Fruit fly (Drosophila melanogaster) whole organism, embryonic: Measurements from ENCODE around the gene CG42820.

Source experiments
- ATbp ChIP-seq: fragments of 200-800 bp; sonication (Bioruptor generic); optimal IDR thresholded peaks from 2 replicates; lab custom pipeline; 2017; ENCODE audit warnings: missing biosample characterization, mild to moderate bottlenecking, missing genetic modification characterization, missing genetic modification reagents
- Atf-2 ChIP-seq: fragments of 200-800 bp; sonication (Bioruptor generic); optimal IDR thresholded peaks from 2 replicates; lab custom pipeline; 2016; ENCODE audit warnings: missing biosample characterization, missing genetic modification characterization
- CG10209 ChIP-seq: fragments of 200-800 bp; sonication (Bioruptor generic); optimal IDR thresholded peaks from 3 replicates; lab custom pipeline; 2017; ENCODE audit warnings: missing biosample characterization, mild to moderate bottlenecking, missing genetic modification characterization, missing genetic modification reagents
- CG10274 ChIP-seq: fragments of 200-800 bp; sonication (Bioruptor generic); optimal IDR thresholded peaks from 3 replicates; lab custom pipeline; 2017; ENCODE audit warnings: missing biosample characterization, mild to moderate bottlenecking, missing genetic modification characterization
- CG11504 ChIP-seq: fragments of 200-800 bp; sonication (Bioruptor generic); optimal IDR thresholded peaks from 3 replicates; lab custom pipeline; 2019; ENCODE audit warnings: missing biosample characterization, mild to moderate bottlenecking, missing genetic modification characterization, moderate library complexity
- CG11723 ChIP-seq: fragments of 200-800 bp; sonication (Bioruptor generic); optimal IDR thresholded peaks from 2 replicates; lab custom pipeline; 2017; ENCODE audit warnings: missing biosample characterization, mild to moderate bottlenecking, missing genetic modification characterization
- CG12391 ChIP-seq: fragments of 200-800 bp; sonication (Bioruptor generic); optimal IDR thresholded peaks from 3 replicates; lab custom pipeline; 2018; ENCODE audit warnings: missing biosample characterization, mild to moderate bottlenecking, missing genetic modification characterization, moderate library complexity
- CG14860 ChIP-seq: fragments of 200-800 bp; sonication (Bioruptor generic); IDR thresholded peaks from 3 replicates; pipeline ENCODE4 v1.3.6; 2022; ENCODE audit warnings: missing biosample characterization, missing genetic modification characterization; ENCODE audit not compliant: partially characterized antibody
- CG15011 ChIP-seq: fragments of 200-800 bp; sonication (Bioruptor generic); optimal IDR thresholded peaks from 3 replicates; lab custom pipeline; 2018; ENCODE audit warnings: missing biosample characterization, mild to moderate bottlenecking, missing genetic modification characterization
- CG16813 ChIP-seq: fragments of 200-800 bp; sonication (Bioruptor generic); IDR thresholded peaks from 3 replicates; pipeline ENCODE4 v1.3.6; 2022; ENCODE audit warnings: missing biosample characterization, missing genetic modification characterization; ENCODE audit not compliant: partially characterized antibody
- CG18476 ChIP-seq: fragments of 200-800 bp; sonication (Bioruptor generic); optimal IDR thresholded peaks from 2 replicates; lab custom pipeline; 2016; ENCODE audit warnings: missing biosample characterization, mild to moderate bottlenecking, missing genetic modification characterization
- CG18599 ChIP-seq: fragments of 200-800 bp; sonication (Bioruptor generic); optimal IDR thresholded peaks from 3 replicates; lab custom pipeline; 2017; ENCODE audit warnings: missing biosample characterization, missing genetic modification characterization, mild to moderate bottlenecking, moderate library complexity, missing genetic modification reagents
- CG31388 ChIP-seq: fragments of 200-800 bp; sonication (Bioruptor generic); optimal IDR thresholded peaks from 2 replicates; lab custom pipeline; 2016; ENCODE audit warnings: missing biosample characterization, missing genetic modification characterization
- CG3163 ChIP-seq: fragments of 200-800 bp; sonication (Bioruptor generic); optimal IDR thresholded peaks from 3 replicates; lab custom pipeline; 2016; ENCODE audit warnings: missing biosample characterization, missing genetic modification characterization
- CG32772 ChIP-seq: fragments of 200-800 bp; sonication (Bioruptor generic); IDR thresholded peaks from 2 replicates; pipeline ENCODE4 v1.3.6; 2022; ENCODE audit warnings: missing biosample characterization, missing genetic modification characterization
- CG34224 ChIP-seq: fragments of 200-800 bp; sonication (Bioruptor generic); IDR thresholded peaks from 3 replicates; pipeline ENCODE4 v1.3.6; 2022; ENCODE audit warnings: missing biosample characterization, missing genetic modification characterization; ENCODE audit not compliant: partially characterized antibody
- CG7271 ChIP-seq: fragments of 200-800 bp; sonication (Bioruptor generic); optimal IDR thresholded peaks from 2 replicates; lab custom pipeline; 2018; ENCODE audit warnings: missing biosample characterization, mild to moderate bottlenecking, missing genetic modification characterization, moderate library complexity
- CG8944 ChIP-seq: fragments of 200-800 bp; sonication (Bioruptor generic); optimal IDR thresholded peaks from 3 replicates; lab custom pipeline; 2016; ENCODE audit warnings: missing biosample characterization, missing genetic modification characterization
- CG9215 ChIP-seq: fragments of 200-800 bp; sonication (Bioruptor generic); IDR thresholded peaks from 2 replicates; pipeline ENCODE4 v1.3.6; 2022; ENCODE audit warnings: missing biosample characterization, missing genetic modification characterization
- CG9817 ChIP-seq: fragments of 200-800 bp; sonication (Bioruptor generic); optimal IDR thresholded peaks from 2 replicates; lab custom pipeline; 2018; ENCODE audit warnings: missing biosample characterization, mild to moderate bottlenecking, missing genetic modification characterization, moderate library complexity
- CG9876 ChIP-seq: fragments of 200-800 bp; sonication (Bioruptor generic); optimal IDR thresholded peaks from 2 replicates; lab custom pipeline; 2016; ENCODE audit warnings: missing biosample characterization, missing genetic modification characterization
- D19B ChIP-seq: fragments of 200-800 bp; sonication (Bioruptor generic); optimal IDR thresholded peaks from 2 replicates; lab custom pipeline; 2017; ENCODE audit warnings: missing biosample characterization, mild to moderate bottlenecking, missing genetic modification characterization
- Dad ChIP-seq: fragments of 200-800 bp; sonication (Bioruptor generic); optimal IDR thresholded peaks from 3 replicates; lab custom pipeline; 2016; ENCODE audit warnings: missing biosample characterization, missing genetic modification characterization
- Elba2 ChIP-seq: fragments of 200-800 bp; sonication (Bioruptor generic); optimal IDR thresholded peaks from 3 replicates; lab custom pipeline; 2016; ENCODE audit warnings: missing biosample characterization, missing genetic modification characterization
- Fer3 ChIP-seq: fragments of 200-800 bp; sonication (Bioruptor generic); optimal IDR thresholded peaks from 2 replicates; lab custom pipeline; 2018; ENCODE audit warnings: missing biosample characterization, mild to moderate bottlenecking, missing genetic modification characterization, moderate library complexity
- H2.0 ChIP-seq: fragments of 200-800 bp; sonication (Bioruptor generic); IDR thresholded peaks from 2 replicates; pipeline ENCODE4 v1.3.6; 2022; ENCODE audit warnings: missing biosample characterization, missing genetic modification characterization
- HLH4C ChIP-seq: fragments of 200-800 bp; sonication (Bioruptor generic); IDR thresholded peaks from 3 replicates; pipeline ENCODE4 v1.3.6; 2022; ENCODE audit warnings: missing biosample characterization, missing genetic modification characterization; ENCODE audit not compliant: partially characterized antibody
- Hsf ChIP-seq: fragments of 200-800 bp; sonication (Bioruptor generic); optimal IDR thresholded peaks from 3 replicates; lab custom pipeline; 2016; ENCODE audit warnings: missing biosample characterization, missing genetic modification characterization
- Ptx1 ChIP-seq: fragments of 200-800 bp; sonication (Bioruptor generic); IDR thresholded peaks from 2 replicates; pipeline ENCODE4 v1.3.6; 2022; ENCODE audit warnings: missing biosample characterization, missing genetic modification characterization
- Usf ChIP-seq: fragments of 200-800 bp; sonication (Bioruptor generic); optimal IDR thresholded peaks from 2 replicates; lab custom pipeline; 2017; ENCODE audit warnings: missing genotype, missing biosample characterization, missing genetic modification characterization
- Xbp1 ChIP-seq: fragments of 200-800 bp; sonication (Bioruptor generic); optimal IDR thresholded peaks from 3 replicates; lab custom pipeline; 2016; ENCODE audit warnings: missing biosample characterization, mild to moderate bottlenecking, missing genetic modification characterization
- btn ChIP-seq: fragments of 200-800 bp; sonication (Bioruptor generic); optimal IDR thresholded peaks from 2 replicates; lab custom pipeline; 2016; ENCODE audit warnings: missing biosample characterization, missing genetic modification characterization
- cas ChIP-seq: fragments of 200-800 bp; sonication (Bioruptor generic); IDR thresholded peaks from 2 replicates; pipeline ENCODE4 v1.3.6; 2022; ENCODE audit warnings: missing biosample characterization, missing genetic modification characterization
- chm ChIP-seq: fragments of 200-800 bp; sonication (Bioruptor generic); IDR thresholded peaks from 2 replicates; pipeline ENCODE4 v1.3.6; 2022; ENCODE audit warnings: missing biosample characterization, missing genetic modification characterization
- dmrt11E ChIP-seq: fragments of 200-800 bp; sonication (Bioruptor generic); optimal IDR thresholded peaks from 3 replicates; lab custom pipeline; 2018; ENCODE audit warnings: missing biosample characterization, mild to moderate bottlenecking, missing genetic modification characterization, moderate library complexity
- eyg ChIP-seq: fragments of 200-800 bp; sonication (Bioruptor generic); optimal IDR thresholded peaks from 3 replicates; lab custom pipeline; 2016; ENCODE audit warnings: missing biosample characterization, missing genetic modification characterization
- grn ChIP-seq: fragments of 200-800 bp; sonication (Bioruptor generic); optimal IDR thresholded peaks from 3 replicates; lab custom pipeline; 2017; ENCODE audit warnings: missing biosample characterization, missing genetic modification characterization
- luna ChIP-seq: fragments of 200-800 bp; sonication (Bioruptor generic); optimal IDR thresholded peaks from 2 replicates; lab custom pipeline; 2016; ENCODE audit warnings: missing biosample characterization, missing genetic modification characterization
- org-1 ChIP-seq: fragments of 200-800 bp; sonication (Bioruptor generic); optimal IDR thresholded peaks from 2 replicates; lab custom pipeline; 2017; ENCODE audit warnings: missing biosample characterization, missing genetic modification characterization
- pfk ChIP-seq: fragments of 200-800 bp; sonication (Bioruptor generic); optimal IDR thresholded peaks from 2 replicates; lab custom pipeline; 2018; ENCODE audit warnings: missing biosample characterization, mild to moderate bottlenecking, missing genetic modification characterization, moderate library complexity
- pita ChIP-seq: fragments of 200-800 bp; sonication (Bioruptor generic); optimal IDR thresholded peaks from 2 replicates; lab custom pipeline; 2017; ENCODE audit warnings: missing biosample characterization, mild to moderate bottlenecking, missing genetic modification characterization
- row ChIP-seq: fragments of 200-800 bp; sonication (Bioruptor generic); IDR thresholded peaks from 3 replicates; pipeline ENCODE4 v1.3.6; 2022; ENCODE audit warnings: missing biosample characterization, missing genetic modification characterization
- scrt ChIP-seq: fragments of 200-800 bp; sonication (Bioruptor generic); optimal IDR thresholded peaks from 2 replicates; lab custom pipeline; 2018; ENCODE audit warnings: missing biosample characterization, mild to moderate bottlenecking, missing genetic modification characterization, moderate library complexity
- sim ChIP-seq: fragments of 200-800 bp; sonication (Bioruptor generic); IDR thresholded peaks from 2 replicates; pipeline ENCODE4 v1.3.6; 2022; ENCODE audit warnings: missing biosample characterization, missing genetic modification characterization
- sisA ChIP-seq: fragments of 200-800 bp; sonication (Bioruptor generic); IDR thresholded peaks from 2 replicates; pipeline ENCODE4 v1.3.6; 2022; ENCODE audit warnings: missing biosample characterization, missing genetic modification characterization
- sna ChIP-seq: fragments of 200-800 bp; sonication (Bioruptor generic); IDR thresholded peaks from 2 replicates; pipeline ENCODE4 v1.3.6; 2022; ENCODE audit warnings: missing biosample characterization, missing genetic modification characterization; ENCODE audit not compliant: partially characterized antibody
- sob ChIP-seq: fragments of 200-800 bp; sonication (Bioruptor generic); IDR thresholded peaks from 2 replicates; pipeline ENCODE4 v1.3.6; 2022; ENCODE audit warnings: missing biosample characterization, missing genetic modification characterization
- tna ChIP-seq: fragments of 200-800 bp; sonication (Bioruptor generic); IDR thresholded peaks from 2 replicates; pipeline ENCODE4 v1.3.6; 2022; ENCODE audit warnings: missing biosample characterization, missing genetic modification characterization; ENCODE audit not compliant: partially characterized antibody
- vfl ChIP-seq: fragments of 200-800 bp; sonication (Bioruptor generic); optimal IDR thresholded peaks from 2 replicates; lab custom pipeline; 2016; ENCODE audit warnings: missing biosample characterization, missing genetic modification characterization
- vvl ChIP-seq: fragments of 200-800 bp; sonication (Bioruptor generic); IDR thresholded peaks from 2 replicates; pipeline ENCODE4 v1.3.6; 2022; ENCODE audit warnings: missing biosample characterization, missing genetic modification characterization

The CG42820 gene

DNA sequence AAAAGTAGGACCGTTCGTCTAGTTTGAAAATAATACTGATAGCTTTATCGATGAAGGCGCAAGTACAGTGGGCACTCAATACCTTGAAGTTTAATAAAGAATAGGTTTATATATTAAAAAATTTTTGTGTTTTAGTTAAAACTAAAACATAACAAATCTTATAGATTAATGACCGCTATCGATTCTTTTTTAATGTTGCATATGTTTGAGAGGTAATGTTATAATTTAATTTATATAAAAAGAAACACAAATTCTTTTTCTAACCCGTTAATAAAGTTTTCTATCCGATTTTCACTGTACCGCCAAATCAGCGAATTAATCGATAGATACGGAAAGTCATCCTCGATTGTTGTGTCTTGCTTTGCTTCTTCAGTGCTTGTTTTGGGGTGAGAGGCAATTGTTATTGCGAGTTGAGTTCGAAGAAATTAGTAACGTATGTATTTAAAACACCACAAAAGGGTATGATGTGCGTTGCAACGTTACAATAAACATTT lies 8.0 kb downstream of the CG42820 start, which contains the start of the genes Dad1 and CG13384 (continued):
- no peak for TF ChIP-seq tna (GFP tag; lab: Robert Waterston, UW)
- TF ChIP-seq CG18599 (GFP tag; lab: Kevin White, UChicago) = peak; percentile 96
- TF ChIP-seq chm (GFP tag; lab: Robert Waterston, UW) = peak; percentile 70; the same call in 1 of the 2 replicates
- TF ChIP-seq sna (GFP tag; lab: Robert Waterston, UW) = no peak
- no peak for TF ChIP-seq HLH4C
- TF ChIP-seq Usf = peak; percentile 86
- peak; percentile 51; the same call in 1 of the 3 replicates for TF ChIP-seq CG16813 (GFP tag; lab: Robert Waterston, UW)
- peak; percentile 97 for TF ChIP-seq Ptx1
- peak; percentile 46 for TF ChIP-seq grn (GFP tag; lab: Kevin White, UChicago)
- TF ChIP-seq dmrt11E (tag; lab: Kevin White, UChicago) = peak; percentile 91
- TF ChIP-seq btn (GFP tag; lab: Kevin White, UChicago) = no peak
- no peak for TF ChIP-seq luna
- no peak for TF ChIP-seq pita (GFP tag; lab: Kevin White, UChicago)
- peak; percentile 82 for TF ChIP-seq D19B (GFP tag; lab: Kevin White, UChicago)
- peak; percentile 53; the same call in 1 of the 2 replicates for TF ChIP-seq sim (GFP tag; lab: Robert Waterston, UW)
- no peak for TF ChIP-seq CG3163 (GFP tag; lab: Kevin White, UChicago)
- TF ChIP-seq org-1 = peak; percentile 75
- TF ChIP-seq CG14860 = no peak
- TF ChIP-seq CG15011 (GFP tag; lab: Kevin White, UChicago) = peak; percentile 87
- peak; percentile 61 for TF ChIP-seq vfl (GFP tag; lab: Kevin White, UChicago)
- TF ChIP-seq CG10274 (GFP tag; lab: Kevin White, UChicago) = peak; percentile 50
- peak; percentile 85 for TF ChIP-seq scrt (GFP tag; lab: Kevin White, UChicago)
- peak; percentile 94 for TF ChIP-seq CG9817 (tag; lab: Kevin White, UChicago)
- peak; percentile 93 for TF ChIP-seq CG32772 (GFP tag; lab: Robert Waterston, UW)
- TF ChIP-seq cas = peak; percentile 84
- TF ChIP-seq CG9215 = peak; percentile 94
- TF ChIP-seq eyg (GFP tag; lab: Kevin White, UChicago) = no peak
- TF ChIP-seq CG10209 (GFP tag; lab: Kevin White, UChicago) = peak; percentile 92
- peak; percentile 39 for TF ChIP-seq CG8944 (GFP tag; lab: Kevin White, UChicago)
- peak; percentile 44 for TF ChIP-seq Dad (GFP tag; lab: Kevin White, UChicago)
- peak; percentile 89 for TF ChIP-seq H2.0 (GFP tag; lab: Robert Waterston, UW)
- peak; percentile 1 for TF ChIP-seq CG9876 (GFP tag; lab: Kevin White, UChicago)
- TF ChIP-seq Hsf = peak; percentile 90
- TF ChIP-seq sob (GFP tag; lab: Robert Waterston, UW) = peak; percentile 93
- peak; percentile 21 for TF ChIP-seq Atf-2 (GFP tag; lab: Kevin White, UChicago)
- TF ChIP-seq sisA (GFP tag; lab: Robert Waterston, UW) = peak; percentile 88
- TF ChIP-seq CG11504 (tag; lab: Kevin White, UChicago) = peak; percentile 89
- TF ChIP-seq Fer3 (tag; lab: Kevin White, UChicago) = peak; percentile 95
- TF ChIP-seq row (GFP tag; lab: Robert Waterston, UW) = peak; percentile 99
- TF ChIP-seq Elba2 (GFP tag; lab: Kevin White, UChicago) = peak; percentile 69
- peak; percentile 74 for TF ChIP-seq CG11723
- TF ChIP-seq CG7271 = peak; percentile 82
- peak; percentile 97 for TF ChIP-seq CG12391 (tag; lab: Kevin White, UChicago)
- TF ChIP-seq vvl = peak; percentile 95
- TF ChIP-seq CG34224 (GFP tag; lab: Robert Waterston, UW) = peak; percentile 35; the same call in 2 of the 3 replicates
- peak; percentile 95 for TF ChIP-seq Xbp1 (GFP tag; lab: Kevin White, UChicago)
- peak; percentile 52 for TF ChIP-seq pfk (GFP tag; lab: Kevin White, UChicago)
- TF ChIP-seq CG18476 (GFP tag; lab: Kevin White, UChicago) = peak; percentile 85
- peak; percentile 84 for TF ChIP-seq ATbp
- TF ChIP-seq CG31388 (GFP tag; lab: Kevin White, UChicago) = peak; percentile 78
